Fruit fly (Drosophila melanogaster) whole organism, prepupa: ENCODE results near the gene Lgr3.

Experiments used
- Blimp-1 ChIP-seq: fragments of 200-800 bp; sonication (Bioruptor generic); optimal IDR thresholded peaks from 3 replicates; lab custom pipeline; 2017; ENCODE audit warnings: missing biosample characterization, missing genetic modification characterization, mild to moderate bottlenecking, moderate library complexity, missing genetic modification reagents
- CG10631 ChIP-seq: fragments of 200-800 bp; sonication (Bioruptor generic); optimal IDR thresholded peaks from 2 replicates; lab custom pipeline; 2016; ENCODE audit warnings: missing biosample characterization, missing genetic modification characterization
- CG11762 ChIP-seq: fragments of 200-800 bp; sonication (Bioruptor generic); optimal IDR thresholded peaks from 3 replicates; lab custom pipeline; 2016; ENCODE audit warnings: missing biosample characterization, missing genetic modification characterization; ENCODE audit not compliant: insufficient read depth
- CG11902 ChIP-seq: fragments of 200-800 bp; sonication (Bioruptor generic); optimal IDR thresholded peaks from 3 replicates; lab custom pipeline; 2016; ENCODE audit warnings: missing biosample characterization, missing genetic modification characterization
- CG15336 ChIP-seq: fragments of 200-800 bp; sonication (Bioruptor generic); IDR thresholded peaks from 2 replicates; pipeline ENCODE4 v1.3.6; 2022; ENCODE audit warnings: missing biosample characterization, missing genetic modification characterization
- CG3032 ChIP-seq: fragments of 200-800 bp; optimal IDR thresholded peaks from 2 replicates; lab custom pipeline; 2019; ENCODE audit warnings: missing biosample characterization, mild to moderate bottlenecking, missing genetic modification characterization, moderate library complexity
- CG31627 ChIP-seq: fragments of 200-800 bp; sonication (Bioruptor generic); optimal IDR thresholded peaks from 3 replicates; lab custom pipeline; 2016; ENCODE audit warnings: missing biosample characterization, missing genetic modification characterization
- CG34406 ChIP-seq: fragments of 200-800 bp; sonication (Bioruptor generic); optimal IDR thresholded peaks from 3 replicates; lab custom pipeline; 2016; ENCODE audit warnings: missing biosample characterization, missing genetic modification characterization
- CG6163 ChIP-seq: fragments of 200-800 bp; sonication (Bioruptor generic); IDR thresholded peaks from 3 replicates; pipeline ENCODE4 v1.3.6; 2022; ENCODE audit warnings: missing biosample characterization, missing genetic modification characterization
- CG6276 ChIP-seq: fragments of 200-800 bp; sonication (Bioruptor generic); optimal IDR thresholded peaks from 2 replicates; lab custom pipeline; 2017; ENCODE audit warnings: missing biosample characterization, mild to moderate bottlenecking, missing genetic modification characterization
- CG6854 ChIP-seq: fragments of 200-800 bp; sonication (Bioruptor generic); optimal IDR thresholded peaks from 2 replicates; lab custom pipeline; 2017; ENCODE audit warnings: missing biosample characterization, mild to moderate bottlenecking, missing genetic modification characterization
- CG7368 ChIP-seq: fragments of 200-800 bp; sonication (Bioruptor generic); optimal IDR thresholded peaks from 3 replicates; lab custom pipeline; 2016; ENCODE audit warnings: missing biosample characterization, missing genetic modification characterization
- CG8119 ChIP-seq: fragments of 200-800 bp; sonication (Bioruptor generic); IDR thresholded peaks from 3 replicates; pipeline ENCODE4 v1.3.6; 2022; ENCODE audit warnings: missing biosample characterization, missing genetic modification characterization
- CG8319 ChIP-seq: fragments of 200-800 bp; sonication (Bioruptor generic); optimal IDR thresholded peaks from 3 replicates; lab custom pipeline; 2016; ENCODE audit warnings: missing biosample characterization, missing genetic modification characterization
- CG8632 ChIP-seq: fragments of 200-800 bp; sonication (Bioruptor generic); optimal IDR thresholded peaks from 3 replicates; lab custom pipeline; 2016; ENCODE audit warnings: missing biosample characterization, missing genetic modification characterization
- CG9139 ChIP-seq: fragments of 200-800 bp; sonication (Bioruptor generic); optimal IDR thresholded peaks from 3 replicates; lab custom pipeline; 2017; ENCODE audit warnings: missing biosample characterization, mild to moderate bottlenecking, missing genetic modification characterization
- Eip78C ChIP-seq: fragments of 200-800 bp; sonication (Bioruptor generic); peaks from one replicate; lab custom pipeline; 2016; ENCODE audit warnings: missing biosample characterization, missing genetic modification characterization
- Ets21C ChIP-seq: fragments of 200-800 bp; sonication (Bioruptor generic); optimal IDR thresholded peaks from 3 replicates; lab custom pipeline; 2016; ENCODE audit warnings: missing biosample characterization, missing genetic modification characterization
- Ets96B ChIP-seq: fragments of 200-800 bp; optimal IDR thresholded peaks from 2 replicates; lab custom pipeline; 2019; ENCODE audit warnings: missing biosample characterization, mild to moderate bottlenecking, missing genetic modification characterization, moderate library complexity
- Gug ChIP-seq: fragments of 200-800 bp; sonication (Bioruptor generic); IDR thresholded peaks from 2 replicates; pipeline ENCODE4 v1.3.6; 2022; ENCODE audit warnings: missing biosample characterization, missing genetic modification characterization
- Hr38 ChIP-seq: sonication (Bioruptor generic); optimal IDR thresholded peaks from 2 replicates; lab custom pipeline; 2016; ENCODE audit warnings: missing biosample characterization, missing genetic modification characterization
- Hr39 ChIP-seq: fragments of 200-800 bp; sonication (Bioruptor generic); optimal IDR thresholded peaks from 2 replicates; lab custom pipeline; 2016; ENCODE audit warnings: missing biosample characterization, missing genetic modification characterization
- Hr4 ChIP-seq: fragments of 200-800 bp; sonication (Bioruptor generic); optimal IDR thresholded peaks from 3 replicates; lab custom pipeline; 2016; ENCODE audit warnings: missing biosample characterization, missing genetic modification characterization
- Smox ChIP-seq: fragments of 200-800 bp; sonication (Bioruptor generic); optimal IDR thresholded peaks from 3 replicates; lab custom pipeline; 2016; ENCODE audit warnings: missing biosample characterization, missing genetic modification characterization
- achi ChIP-seq: fragments of 200-800 bp; sonication (Bioruptor generic); optimal IDR thresholded peaks from 3 replicates; lab custom pipeline; 2016; ENCODE audit warnings: missing biosample characterization, missing genetic modification characterization
- acj6 ChIP-seq: fragments of 200-800 bp; sonication (Bioruptor generic); optimal IDR thresholded peaks from 3 replicates; lab custom pipeline; 2016; ENCODE audit warnings: missing biosample characterization, missing genetic modification characterization
- cyc ChIP-seq: fragments of 200-800 bp; sonication (Bioruptor generic); optimal IDR thresholded peaks from 3 replicates; lab custom pipeline; 2016; ENCODE audit warnings: missing biosample characterization, missing genetic modification characterization
- dac ChIP-seq: fragments of 200-800 bp; sonication (Bioruptor generic); optimal IDR thresholded peaks from 2 replicates; lab custom pipeline; 2017; ENCODE audit warnings: missing biosample characterization, mild to moderate bottlenecking, missing genetic modification characterization
- dsx ChIP-seq: fragments of 200-800 bp; optimal IDR thresholded peaks from 3 replicates; lab custom pipeline; 2019; ENCODE audit warnings: missing biosample characterization, mild to moderate bottlenecking, missing genetic modification characterization, moderate library complexity; ENCODE audit not compliant: poor library complexity, severe bottlenecking
- eg ChIP-seq: fragments of 200-800 bp; sonication (Bioruptor generic); IDR thresholded peaks from 3 replicates; pipeline ENCODE4 v1.3.6; 2022; ENCODE audit warnings: missing biosample characterization, missing genetic modification characterization
- esn ChIP-seq: fragments of 200-800 bp; sonication (Bioruptor generic); optimal IDR thresholded peaks from 2 replicates; lab custom pipeline; 2016; ENCODE audit warnings: missing biosample characterization, mild to moderate bottlenecking, missing genetic modification characterization, moderate library complexity
- fd59A ChIP-seq: fragments of 200-800 bp; sonication (Bioruptor generic); optimal IDR thresholded peaks from 2 replicates; lab custom pipeline; 2017; ENCODE audit warnings: missing biosample characterization, mild to moderate bottlenecking, missing genetic modification characterization, missing genetic modification reagents
- fd85E ChIP-seq: fragments of 200-800 bp; sonication (Bioruptor generic); optimal IDR thresholded peaks from 3 replicates; lab custom pipeline; 2016; ENCODE audit warnings: missing biosample characterization, missing genetic modification characterization
- lz ChIP-seq: fragments of 200-800 bp; sonication (Bioruptor generic); optimal IDR thresholded peaks from 3 replicates; lab custom pipeline; 2016; ENCODE audit warnings: missing biosample characterization, missing genetic modification characterization
- net ChIP-seq: fragments of 200-800 bp; sonication (Bioruptor generic); optimal IDR thresholded peaks from 3 replicates; lab custom pipeline; 2016; ENCODE audit warnings: missing biosample characterization, missing genetic modification characterization
- spab ChIP-seq: fragments of 200-800 bp; sonication (Bioruptor generic); optimal IDR thresholded peaks from 2 replicates; lab custom pipeline; 2017; ENCODE audit warnings: missing biosample characterization, mild to moderate bottlenecking, missing genetic modification characterization, missing genetic modification reagents
- svp ChIP-seq: fragments of 200-800 bp; sonication (Bioruptor generic); peaks from one replicate; lab custom pipeline; 2016; ENCODE audit warnings: missing biosample characterization, missing genetic modification characterization

Gene Lgr3

dm6 chr3R:25684859-25685258, 19.2 kb downstream of the Lgr3 start, which contains the start of gene RpL27 (continued):
- TF ChIP-seq Ets21C (GFP tag; lab: Kevin White, UChicago): peak; percentile 44
- TF ChIP-seq fd59A (GFP tag; lab: Kevin White, UChicago): peak; percentile 4
- TF ChIP-seq eg (GFP tag; lab: Robert Waterston, UW): no peak; the same call in 2 of the 3 replicates
- TF ChIP-seq svp (GFP tag; lab: Kevin White, UChicago): peak; percentile 66
- peak; percentile 56 for TF ChIP-seq CG11762
- TF ChIP-seq Ets96B (tag; lab: Kevin White, UChicago): peak; percentile 39
- no peak for TF ChIP-seq CG8119 (GFP tag; lab: Robert Waterston, UW)
- TF ChIP-seq dsx (GFP tag; lab: Kevin White, UChicago): no peak
- TF ChIP-seq Eip78C (GFP tag; lab: Kevin White, UChicago): peak; percentile 94
- peak; percentile 70 for TF ChIP-seq cyc
- no peak for TF ChIP-seq CG10631 (GFP tag; lab: Kevin White, UChicago)
- TF ChIP-seq Smox: peak; percentile 59
- peak; percentile 74 for TF ChIP-seq net (GFP tag; lab: Kevin White, UChicago)
- peak; percentile 80 for TF ChIP-seq CG6163 (GFP tag; lab: Robert Waterston, UW)
- peak; percentile 52 for TF ChIP-seq CG3032
- TF ChIP-seq acj6: peak; percentile 56
- peak; percentile 64 for TF ChIP-seq CG34406 (GFP tag; lab: Kevin White, UChicago)
- no peak for TF ChIP-seq dac
- TF ChIP-seq CG15336 (GFP tag; lab: Robert Waterston, UW): peak; percentile 21; the same call in 1 of the 2 replicates
- peak; percentile 75 for TF ChIP-seq CG9139
- TF ChIP-seq CG8632: no peak
- TF ChIP-seq CG6276 (GFP tag; lab: Kevin White, UChicago): no peak
- TF ChIP-seq Hr4 (GFP tag; lab: Kevin White, UChicago): peak; percentile 11
- TF ChIP-seq Gug (GFP tag; lab: Robert Waterston, UW): no peak
- peak; percentile 58 for TF ChIP-seq Hr39
- TF ChIP-seq achi (GFP tag; lab: Kevin White, UChicago): peak; percentile 60

- TF ChIP-seq svp (GFP tag; lab: Kevin White, UChicago): peak; percentile 97
- no peak for TF ChIP-seq CG7368 (GFP tag; lab: Kevin White, UChicago)
- TF ChIP-seq CG8319: no peak
- peak; percentile 51 for TF ChIP-seq Eip78C (GFP tag; lab: Kevin White, UChicago)
- TF ChIP-seq CG6163 (GFP tag; lab: Robert Waterston, UW): 0 out of 3 replicates have a peak, but pooled peaks have one; percentile 3
These were observed 21.2 kb downstream of the Lgr3 start, which contains the start of gene CLS for dm6 chr3R:25686698-25687420. Gene CLS, minus strand, starts transcription at chr3R:25687370.

- TF ChIP-seq fd85E (no peak), lz (GFP tag; lab: Kevin White, UChicago) (no peak), Hr4 (GFP tag; lab: Kevin White, UChicago) (no peak), Ets96B (tag; lab: Kevin White, UChicago) (no peak), CG31627 (GFP tag; lab: Kevin White, UChicago) (no peak), cyc (no peak)
These were observed 28.6 kb downstream of the Lgr3 start for dm6 chr3R:25694167-25694689.

- TF ChIP-seq Smox (no peak), Blimp-1 (GFP tag; lab: Kevin White, UChicago) (no peak), CG6854 (GFP tag; lab: Kevin White, UChicago) (no peak), Hr38 (GFP tag; lab: Kevin White, UChicago) (no peak), spab (GFP tag; lab: Kevin White, UChicago) (no peak), esn (GFP tag; lab: Kevin White, UChicago) (no peak), CG11902 (GFP tag; lab: Kevin White, UChicago) (no peak)
These were observed 54.5 kb downstream of the Lgr3 start for dm6 chr3R:25720024-25720574.
